Worm (Caenorhabditis elegans) whole organism, mixed stage, embryonic: ENCODE data around the gene Y11D7A.19.

ENCODE experiments used
- M03D4.4 ChIP-seq: sonication (generic microtip); optimal IDR thresholded peaks from 2 replicates; lab custom pipeline; 2017; ENCODE audit warnings: mild to moderate bottlenecking, missing genetic modification characterization, missing compliant biosample characterization
- bed-3 ChIP-seq: fragments of 200-800 bp; sonication (Bioruptor generic); optimal IDR thresholded peaks from 3 replicates; lab custom pipeline; 2018; ENCODE audit warnings: mild to moderate bottlenecking, missing genetic modification characterization, moderate library complexity, missing compliant biosample characterization
- blmp-1 ChIP-seq: fragments of 150-350 bp; optimal IDR thresholded peaks from 2 replicates; lab custom pipeline; 2014; ENCODE audit warnings: missing biosample characterization, missing genetic modification characterization
- ceh-39 ChIP-seq: fragments of 150-350 bp; optimal IDR thresholded peaks from 2 replicates; lab custom pipeline; 2014; ENCODE audit warnings: missing biosample characterization, missing genetic modification characterization
- ceh-43 ChIP-seq: fragments of 200-800 bp; sonication (Bioruptor generic); optimal IDR thresholded peaks from 2 replicates; lab custom pipeline; 2018; ENCODE audit warnings: mild to moderate bottlenecking, missing genetic modification characterization, moderate library complexity, missing compliant biosample characterization
- ceh-83 ChIP-seq: fragments of 200-800 bp; sonication (Bioruptor generic); optimal IDR thresholded peaks from 2 replicates; lab custom pipeline; 2018; ENCODE audit warnings: mild to moderate bottlenecking, missing genetic modification characterization, missing compliant biosample characterization
- ces-1 ChIP-seq: fragments of 150-350 bp; optimal IDR thresholded peaks from 2 replicates; lab custom pipeline; 2014; ENCODE audit warnings: missing biosample characterization, missing genetic modification reagents, missing genetic modification characterization
- cnd-1 ChIP-seq: fragments of 200-800 bp; sonication (Bioruptor generic); optimal IDR thresholded peaks from 2 replicates; lab custom pipeline; 2018; ENCODE audit warnings: mild to moderate bottlenecking, missing genetic modification characterization, missing compliant biosample characterization
- drap-1 ChIP-seq: fragments of 200-800 bp; sonication (Bioruptor generic); optimal IDR thresholded peaks from 3 replicates; lab custom pipeline; 2018; ENCODE audit warnings: mild to moderate bottlenecking, missing genetic modification characterization, missing compliant biosample characterization
- elt-1 ChIP-seq: sonication (generic microtip); optimal IDR thresholded peaks from 2 replicates; lab custom pipeline; 2017; ENCODE audit warnings: missing genetic modification characterization, mild to moderate bottlenecking, missing compliant biosample characterization, antibody characterized with exemption, moderate library complexity, borderline replicate concordance; ENCODE audit not compliant: insufficient read depth
- elt-3 ChIP-seq: fragments of 150-350 bp; optimal IDR thresholded peaks from 2 replicates; lab custom pipeline; 2014; ENCODE audit warnings: missing biosample characterization, missing genetic modification characterization
- flh-1 ChIP-seq: fragments of 200-800 bp; sonication (Bioruptor generic); optimal IDR thresholded peaks from 2 replicates; lab custom pipeline; 2018; ENCODE audit warnings: mild to moderate bottlenecking, missing genetic modification characterization, moderate library complexity, missing compliant biosample characterization
- ham-2 ChIP-seq: fragments of 200-800 bp; sonication (Bioruptor generic); optimal IDR thresholded peaks from 2 replicates; lab custom pipeline; 2018; ENCODE audit warnings: mild to moderate bottlenecking, missing genetic modification characterization, missing compliant biosample characterization
- hlh-1 ChIP-seq: fragments of 150-350 bp; optimal IDR thresholded peaks from 2 replicates; lab custom pipeline; 2014; ENCODE audit warnings: missing biosample characterization, missing genetic modification reagents, missing genetic modification characterization
- lin-13 ChIP-seq: fragments of 150-350 bp; optimal IDR thresholded peaks from 2 replicates; lab custom pipeline; 2014; ENCODE audit warnings: missing biosample characterization, missing genetic modification characterization
- lin-32 ChIP-seq: fragments of 200-800 bp; sonication (Bioruptor generic); optimal IDR thresholded peaks from 2 replicates; lab custom pipeline; 2018; ENCODE audit warnings: mild to moderate bottlenecking, missing genetic modification characterization, missing compliant biosample characterization
- lsy-2 ChIP-seq: fragments of 150-350 bp; optimal IDR thresholded peaks from 2 replicates; lab custom pipeline; 2014; ENCODE audit warnings: missing biosample characterization, missing genetic modification characterization
- mab-5 ChIP-seq: fragments of 150-350 bp; optimal IDR thresholded peaks from 2 replicates; lab custom pipeline; 2014; ENCODE audit warnings: missing biosample characterization, missing genetic modification characterization
- mep-1 ChIP-seq: fragments of 150-350 bp; optimal IDR thresholded peaks from 2 replicates; lab custom pipeline; 2017; ENCODE audit warnings: missing biosample characterization, missing genetic modification reagents, missing genetic modification characterization, inconsistent platforms
- nhr-12 ChIP-seq: fragments of 150-350 bp; optimal IDR thresholded peaks from 2 replicates; lab custom pipeline; 2014; ENCODE audit warnings: missing biosample characterization, missing genetic modification characterization
- nhr-2 ChIP-seq: fragments of 150-350 bp; optimal IDR thresholded peaks from 2 replicates; lab custom pipeline; 2014; ENCODE audit warnings: missing biosample characterization, missing genetic modification characterization
- nhr-237 ChIP-seq: fragments of 150-350 bp; optimal IDR thresholded peaks from 2 replicates; lab custom pipeline; 2014; ENCODE audit warnings: missing biosample characterization, missing genetic modification characterization
- nhr-28 ChIP-seq: fragments of 150-350 bp; optimal IDR thresholded peaks from 2 replicates; lab custom pipeline; 2014; ENCODE audit warnings: missing biosample characterization, missing genetic modification characterization
- pha-4 ChIP-seq: fragments of 150-350 bp; optimal IDR thresholded peaks from 2 replicates; lab custom pipeline; 2018; ENCODE audit warnings: missing biosample characterization, missing genetic modification reagents, missing genetic modification characterization
- sem-2 ChIP-seq: fragments of 200-800 bp; sonication (Bioruptor generic); optimal IDR thresholded peaks from 2 replicates; lab custom pipeline; 2018; ENCODE audit warnings: mild to moderate bottlenecking, missing genetic modification characterization, missing compliant biosample characterization
- snpc-4 ChIP-seq: fragments of 150-350 bp; optimal IDR thresholded peaks from 2 replicates; lab custom pipeline; 2014; ENCODE audit warnings: missing biosample characterization, missing genetic modification characterization
- sptf-1 ChIP-seq: sonication (generic microtip); optimal IDR thresholded peaks from 2 replicates; lab custom pipeline; 2017; ENCODE audit warnings: mild to moderate bottlenecking, missing genetic modification characterization, moderate library complexity, missing compliant biosample characterization
- tbx-8 ChIP-seq: fragments of 200-800 bp; sonication (Bioruptor generic); optimal IDR thresholded peaks from 2 replicates; lab custom pipeline; 2018; ENCODE audit warnings: mild to moderate bottlenecking, missing genetic modification characterization, moderate library complexity, missing compliant biosample characterization
- unc-120 ChIP-seq: sonication (generic microtip); optimal IDR thresholded peaks from 2 replicates; lab custom pipeline; 2017; ENCODE audit warnings: missing genetic modification characterization, missing compliant biosample characterization; ENCODE audit not compliant: poor library complexity, severe bottlenecking
- unc-39 ChIP-seq: fragments of 150-350 bp; optimal IDR thresholded peaks from 2 replicates; lab custom pipeline; 2014; ENCODE audit warnings: missing biosample characterization, missing genetic modification characterization
- unc-62 ChIP-seq: fragments of 150-350 bp; optimal IDR thresholded peaks from 2 replicates; lab custom pipeline; 2014; ENCODE audit warnings: missing biosample characterization, missing genetic modification reagents, missing genetic modification characterization
- zip-8 ChIP-seq: fragments of 150-350 bp; optimal IDR thresholded peaks from 2 replicates; lab custom pipeline; 2014; ENCODE audit warnings: missing biosample characterization, missing genetic modification characterization
- ztf-11 ChIP-seq: fragments of 150-350 bp; optimal IDR thresholded peaks from 2 replicates; lab custom pipeline; 2014; ENCODE audit warnings: missing biosample characterization, missing genetic modification characterization

Gene Y11D7A.19

DNA sequence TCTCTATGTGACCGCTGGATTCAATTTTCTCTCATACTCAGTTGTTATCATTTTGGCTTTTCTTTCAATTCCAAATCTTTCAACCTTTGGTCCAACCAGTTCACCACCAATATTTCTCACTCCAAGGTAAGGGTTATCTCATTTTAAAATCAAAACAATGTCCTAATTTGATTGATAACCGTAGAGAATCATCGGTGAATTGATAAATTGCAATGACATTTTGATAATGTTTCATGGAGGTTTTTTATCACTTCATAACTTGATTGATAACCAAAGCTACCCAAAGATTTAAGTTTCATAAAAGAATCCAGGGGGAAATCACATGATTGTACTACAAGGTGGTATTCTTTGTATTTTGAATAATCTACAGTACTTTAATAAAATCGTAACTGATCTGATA, 27.2 kb downstream of the Y11D7A.19 start:
- TF ChIP-seq unc-39 (tag; lab: Kevin White, UChicago) (no peak), M03D4.4 (no peak)

DNA sequence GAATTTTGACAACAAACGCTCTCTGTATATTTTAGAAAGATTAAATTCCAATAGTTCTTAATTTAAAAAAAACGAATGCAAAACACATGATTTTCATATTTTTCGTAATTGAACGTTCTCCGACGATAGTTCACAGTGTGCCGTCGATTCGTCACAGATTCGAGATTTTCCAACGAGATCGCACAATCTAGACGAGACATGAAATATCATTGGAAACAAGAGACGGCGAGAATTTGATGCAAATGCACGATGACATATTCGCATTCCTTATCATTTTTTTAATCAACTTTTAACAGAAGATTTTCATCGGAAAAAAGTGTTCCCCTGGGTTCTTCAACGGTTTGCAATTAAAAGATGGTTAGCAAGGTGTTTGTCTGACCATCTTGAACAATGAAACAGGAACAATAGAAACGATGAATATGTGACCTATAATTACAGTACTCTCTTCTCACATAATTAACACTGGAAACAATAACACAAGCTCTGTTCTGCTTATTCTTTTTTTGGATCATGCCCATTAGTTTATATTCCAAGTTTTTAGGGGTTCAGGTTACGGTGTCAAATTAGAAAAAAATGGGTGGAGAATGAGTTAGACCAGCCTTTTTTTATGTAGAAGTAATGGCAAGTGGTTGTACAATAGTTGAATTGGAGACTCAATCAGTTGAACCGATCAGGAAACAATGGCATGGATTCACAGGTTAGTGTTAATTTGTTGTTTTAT, 33.8 kb downstream of the Y11D7A.19 start, which contains the start of gene Y11D7A.3:
TSS of gene Y11D7A.3 (plus strand) at position 671 of the 721 bp plus-strand sequence.
- no peak for TF ChIP-seq bed-3
- TF ChIP-seq blmp-1 (tag; lab: Kevin White, UChicago), result no peak
- no peak for TF ChIP-seq nhr-28 (tag; lab: Kevin White, UChicago)
- TF ChIP-seq hlh-1 (tag; lab: Kevin White, UChicago), result no peak
- no peak for TF ChIP-seq mep-1 (tag; lab: Kevin White, UChicago)

DNA sequence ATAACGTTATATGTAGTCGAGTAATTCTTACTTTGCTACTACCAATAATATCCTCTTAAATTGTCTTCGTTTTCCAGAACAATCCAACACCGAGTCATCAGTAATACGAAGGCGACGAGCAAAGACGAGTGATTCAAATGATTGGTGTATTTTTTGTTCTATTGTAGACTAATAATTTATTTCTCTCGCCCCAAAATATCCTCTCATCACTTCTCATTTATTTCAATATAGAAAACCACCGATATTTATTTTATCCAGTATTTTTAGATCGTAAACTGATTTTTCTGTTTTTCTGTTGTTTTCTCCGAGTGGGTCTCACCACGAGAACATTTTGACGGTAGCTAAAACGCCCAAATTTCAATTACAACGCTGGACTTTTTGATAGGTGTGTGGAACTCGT, 38.7 kb downstream of the Y11D7A.19 start:
- TF ChIP-seq M03D4.4, result no peak
- no peak for TF ChIP-seq ham-2 (GFP tag; lab: Kevin White, UChicago)
- no peak for TF ChIP-seq unc-62
- no peak for TF ChIP-seq snpc-4
- TF ChIP-seq pha-4 (tag; lab: Kevin White, UChicago), result no peak
- no peak for TF ChIP-seq nhr-2 (tag; lab: Kevin White, UChicago)
- TF ChIP-seq nhr-12, result no peak
- TF ChIP-seq nhr-237 (tag; lab: Kevin White, UChicago), result no peak
- no peak for TF ChIP-seq unc-120 (tag; lab: Kevin White, UChicago)
- no peak for TF ChIP-seq ceh-83 (GFP tag; lab: Kevin White, UChicago)
- no peak for TF ChIP-seq mab-5
- no peak for TF ChIP-seq cnd-1 (tag; lab: Kevin White, UChicago)
- no peak for TF ChIP-seq flh-1 (GFP tag; lab: Kevin White, UChicago)
- no peak for TF ChIP-seq drap-1 (GFP tag; lab: Kevin White, UChicago)
- TF ChIP-seq ceh-43 (GFP tag; lab: Kevin White, UChicago), result no peak
- TF ChIP-seq ztf-11 (tag; lab: Kevin White, UChicago), result no peak
- TF ChIP-seq sem-2 (GFP tag; lab: Kevin White, UChicago), result no peak

DNA sequence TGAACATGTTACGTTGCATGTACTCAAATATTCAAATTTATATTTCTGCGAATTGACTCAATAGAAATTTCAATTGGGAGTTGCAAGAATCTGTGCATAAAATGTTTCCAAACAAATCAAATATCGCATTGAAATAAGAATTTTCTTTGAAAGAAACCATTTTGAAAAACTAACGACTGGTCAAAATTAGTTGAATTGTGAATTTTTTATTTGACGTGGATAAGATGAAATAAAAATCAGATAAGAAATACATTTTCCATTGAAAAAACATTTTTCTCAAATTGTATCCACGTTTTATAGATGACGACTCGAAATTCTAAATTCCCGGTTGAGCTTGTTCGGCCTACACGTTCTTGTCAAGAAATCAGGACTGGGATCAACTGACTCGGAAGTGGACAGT, 41.5 kb downstream of the Y11D7A.19 start, which contains the start of gene C46C2.3:
TSS of gene C46C2.3 (plus strand) at position 301 of the 400 bp plus-strand sequence.
- no peak for TF ChIP-seq elt-3
- TF ChIP-seq unc-62, result no peak
- no peak for TF ChIP-seq bed-3
- TF ChIP-seq blmp-1 (tag; lab: Kevin White, UChicago), result no peak
- TF ChIP-seq unc-120 (tag; lab: Kevin White, UChicago), result no peak
- TF ChIP-seq zip-8, result no peak
- no peak for TF ChIP-seq drap-1 (GFP tag; lab: Kevin White, UChicago)
- TF ChIP-seq ces-1 (GFP tag; lab: Kevin White, UChicago), result no peak
- no peak for TF ChIP-seq lin-32 (GFP tag; lab: Kevin White, UChicago)
- TF ChIP-seq ztf-11 (tag; lab: Kevin White, UChicago), result no peak
- TF ChIP-seq sptf-1 (tag; lab: Kevin White, UChicago), result no peak
- no peak for TF ChIP-seq hlh-1 (tag; lab: Kevin White, UChicago)
- no peak for TF ChIP-seq nhr-237 (tag; lab: Kevin White, UChicago)
- no peak for TF ChIP-seq ceh-83 (GFP tag; lab: Kevin White, UChicago)
- no peak for TF ChIP-seq lsy-2 (tag; lab: Kevin White, UChicago)

DNA sequence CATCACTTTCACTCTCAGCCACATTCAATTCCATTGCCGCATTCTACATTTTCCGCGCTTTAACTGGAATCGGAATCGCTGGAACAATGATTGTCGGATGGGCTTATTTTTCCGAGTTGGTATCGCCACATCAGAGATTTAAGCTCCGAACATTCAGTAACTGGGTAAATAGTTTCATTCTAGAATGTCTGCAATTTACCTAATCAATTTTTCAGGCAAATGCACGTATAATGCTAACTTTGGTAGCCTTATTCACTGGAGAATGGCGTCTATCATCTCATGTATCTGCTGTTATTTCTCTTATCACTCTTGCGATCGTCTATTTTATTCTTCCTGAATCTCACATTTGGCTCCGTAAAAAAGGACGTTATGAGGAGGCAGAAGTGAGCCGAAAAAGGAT, 47.9 kb downstream of the Y11D7A.19 start:
- TF ChIP-seq nhr-28 (tag; lab: Kevin White, UChicago) (no peak), ham-2 (GFP tag; lab: Kevin White, UChicago) (no peak), pha-4 (tag; lab: Kevin White, UChicago) (no peak), lsy-2 (tag; lab: Kevin White, UChicago) (no peak), zip-8 (no peak), bed-3 (no peak), tbx-8 (GFP tag; lab: Kevin White, UChicago) (no peak), unc-62 (no peak), hlh-1 (tag; lab: Kevin White, UChicago) (no peak), ceh-39 (tag; lab: Kevin White, UChicago) (no peak), snpc-4 (no peak), nhr-12 (no peak), elt-1 (tag; lab: Kevin White, UChicago) (no peak), unc-120 (tag; lab: Kevin White, UChicago) (no peak), lin-13 (tag; lab: Kevin White, UChicago) (no peak)
